Worm (Caenorhabditis elegans): ENCODE data around the gene Y38H8A.7.
"Not testable (repeated sequence)": the region's sequence is repeated elsewhere in the genome, so short reads cannot be mapped to it uniquely, and the experiment has no call there.

DNA sequence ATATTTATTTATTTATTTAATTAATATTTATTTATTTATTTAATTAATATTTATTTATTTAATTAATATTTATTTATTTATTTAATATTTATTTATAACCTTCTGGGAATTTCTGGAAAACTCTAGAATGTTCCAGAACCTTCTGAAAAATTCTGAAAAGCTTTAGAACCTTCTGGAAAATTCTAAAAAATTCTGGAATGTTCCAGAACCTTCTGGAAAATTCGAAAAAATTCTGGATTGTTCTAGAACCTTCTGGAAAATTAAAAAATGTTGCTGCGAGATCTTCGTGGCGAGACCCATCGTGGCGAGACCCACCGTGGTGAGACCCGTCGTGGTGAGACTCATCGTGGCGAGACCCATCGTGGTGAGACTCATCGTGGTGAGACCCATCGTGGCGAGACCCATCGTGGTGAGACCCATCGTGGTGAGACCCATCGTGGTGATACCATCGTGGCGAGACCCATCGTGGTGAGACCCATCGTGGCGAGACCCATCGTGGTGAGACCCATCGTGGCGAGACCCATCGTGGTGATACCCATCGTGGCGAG, 6.9 kb downstream of the Y38H8A.7 start:
- not testable (repeated sequence) for TF ChIP-seq pha-4 (tag; optimal IDR thresholded peaks at IDR 0.05); mel-28 (tag; optimal IDR thresholded peaks at IDR 0.05; ENCODE audit: borderline replicate concordance); snpc-4 (GFP tag; optimal IDR thresholded peaks at IDR 0.05); snpc-4 (tag; optimal IDR thresholded peaks at IDR 0.05); nfyb-1 (GFP tag; IDR thresholded peaks at IDR 0.05); B0336.3 (GFP tag; IDR thresholded peaks at IDR 0.05); madf-10 (tag; optimal IDR thresholded peaks at IDR 0.05); madf-8 (GFP tag; conservative IDR thresholded peaks at IDR 0.05); him-1 (tag; optimal IDR thresholded peaks at IDR 0.05); efl-1 (GFP tag; optimal IDR thresholded peaks at IDR 0.05); dox-1 (GFP tag; IDR thresholded peaks at IDR 0.05); rec-8 (tag; optimal IDR thresholded peaks at IDR 0.05); ztf-6 (GFP tag; IDR thresholded peaks at IDR 0.05)
